Worm (Caenorhabditis elegans) whole organism, young adult: ENCODE data around the gene sel-1.

Experiments
- F57C9.4 ChIP-seq: sonication (generic microtip); optimal IDR thresholded peaks from 2 replicates; lab custom pipeline; 2017; ENCODE audit warnings: mild to moderate bottlenecking, missing genetic modification characterization, missing compliant biosample characterization
- attf-3 ChIP-seq: fragments of 200-800 bp; sonication (Bioruptor generic); conservative IDR thresholded peaks from 2 replicates; pipeline ENCODE4 v1.3.6; 2022; ENCODE audit warnings: missing genetic modification reagents, missing genetic modification characterization, missing compliant biosample characterization
- dpl-1 ChIP-seq: fragments of 150-350 bp; optimal IDR thresholded peaks from 2 replicates; lab custom pipeline; 2014; ENCODE audit warnings: missing biosample characterization, missing genetic modification reagents, missing genetic modification characterization
- fkh-3 ChIP-seq: sonication (generic microtip); optimal IDR thresholded peaks from 2 replicates; lab custom pipeline; 2016; ENCODE audit warnings: mild to moderate bottlenecking, missing genetic modification characterization, missing compliant biosample characterization
- hrde-1 ChIP-seq: sonication (generic microtip); optimal IDR thresholded peaks from 2 replicates; lab custom pipeline; 2016; ENCODE audit warnings: missing genetic modification characterization, mild to moderate bottlenecking, missing compliant biosample characterization, moderate library complexity, missing genotype, missing genetic modification reagents, borderline replicate concordance
- nfya-1 ChIP-seq: sonication (generic microtip); optimal IDR thresholded peaks from 2 replicates; lab custom pipeline; 2017; ENCODE audit warnings: antibody characterized with exemption, missing compliant biosample characterization, missing genetic modification characterization, borderline replicate concordance; ENCODE audit not compliant: insufficient read depth
- pbrm-1 ChIP-seq: fragments of 200-800 bp; sonication (Bioruptor generic); IDR thresholded peaks from 2 replicates; pipeline ENCODE4 v1.3.6; 2022; ENCODE audit warnings: missing genetic modification reagents, missing genetic modification characterization, missing compliant biosample characterization
- sea-2 ChIP-seq: fragments of 200-800 bp; sonication (Bioruptor generic); IDR thresholded peaks from 2 replicates; pipeline ENCODE4 v1.3.6; 2022; ENCODE audit warnings: missing genetic modification characterization, missing compliant biosample characterization
- unc-62 ChIP-seq: fragments of 150-350 bp; optimal IDR thresholded peaks from 2 replicates; lab custom pipeline; 2014; ENCODE audit warnings: missing biosample characterization, missing genetic modification reagents, missing genetic modification characterization

DNA sequence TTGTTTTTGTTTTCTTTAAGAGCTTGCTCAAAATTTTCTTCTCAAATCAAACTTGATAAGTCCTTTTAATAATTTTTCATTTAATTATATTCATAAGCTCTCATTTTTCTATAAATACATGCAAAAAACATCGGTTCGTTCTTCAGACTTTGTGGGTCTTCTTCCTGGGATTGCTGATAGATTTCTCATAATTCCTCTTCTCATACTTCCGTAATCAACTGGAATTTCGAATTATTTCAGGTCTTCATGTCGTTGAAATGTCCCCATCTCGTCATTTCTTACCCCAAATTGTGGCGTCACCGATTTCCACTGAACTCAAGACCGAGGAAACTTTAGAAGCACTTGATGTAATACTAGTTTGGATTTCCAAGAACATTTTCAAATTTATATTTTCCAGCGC is 4.4 kb downstream of the sel-1 start:
- no peak for TF ChIP-seq sea-2
- TF ChIP-seq unc-62 (GFP tag; lab: Kevin White, UChicago) = no peak
- no peak for TF ChIP-seq attf-3
- TF ChIP-seq F57C9.4 (tag; lab: Kevin White, UChicago) = no peak
- TF ChIP-seq fkh-3 (tag; lab: Kevin White, UChicago) = no peak
- no peak for TF ChIP-seq pbrm-1 (GFP tag; lab: Robert Waterston, UW)
- no peak for TF ChIP-seq nfya-1 (tag; lab: Kevin White, UChicago)
- no peak for TF ChIP-seq hrde-1
- TF ChIP-seq dpl-1 (GFP tag; lab: Kevin White, UChicago) = no peak
